Worm (Caenorhabditis elegans): ENCODE measurements around the gene Y46G5A.34.

DNA sequence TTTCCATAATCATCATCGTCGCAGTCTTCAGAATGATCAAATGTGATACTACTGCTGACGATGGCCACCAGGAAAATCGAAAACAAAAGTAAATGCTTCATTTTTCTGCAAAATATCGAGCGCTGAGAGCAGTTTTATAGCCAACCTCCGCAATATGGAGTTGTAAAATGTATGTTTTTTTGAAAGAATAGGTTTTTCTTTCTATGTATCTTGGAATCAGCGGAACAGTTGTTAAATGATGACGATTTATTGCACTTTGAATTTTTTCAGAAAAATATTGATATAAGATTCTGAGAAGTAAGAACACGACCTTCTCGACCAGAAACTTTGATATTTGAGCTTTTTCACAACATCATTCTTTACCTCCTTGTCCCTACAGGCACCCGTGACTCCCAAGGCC lies 52.4 kb downstream of the Y46G5A.34 start, which contains the start of gene Y46G5A.23:
- TF ChIP-seq ces-1 (GFP tag; optimal IDR thresholded peaks at IDR 0.05) (no peak), unc-120 (tag; optimal IDR thresholded peaks at IDR 0.05; ENCODE audit: poor library complexity, severe bottlenecking) (no peak)
